Fruit fly (Drosophila melanogaster): ENCODE results near the gene RhoL.
A peak's percentile ranks its signal among the peaks of the same experiment; 100 is the strongest.

Gene RhoL

DNA sequence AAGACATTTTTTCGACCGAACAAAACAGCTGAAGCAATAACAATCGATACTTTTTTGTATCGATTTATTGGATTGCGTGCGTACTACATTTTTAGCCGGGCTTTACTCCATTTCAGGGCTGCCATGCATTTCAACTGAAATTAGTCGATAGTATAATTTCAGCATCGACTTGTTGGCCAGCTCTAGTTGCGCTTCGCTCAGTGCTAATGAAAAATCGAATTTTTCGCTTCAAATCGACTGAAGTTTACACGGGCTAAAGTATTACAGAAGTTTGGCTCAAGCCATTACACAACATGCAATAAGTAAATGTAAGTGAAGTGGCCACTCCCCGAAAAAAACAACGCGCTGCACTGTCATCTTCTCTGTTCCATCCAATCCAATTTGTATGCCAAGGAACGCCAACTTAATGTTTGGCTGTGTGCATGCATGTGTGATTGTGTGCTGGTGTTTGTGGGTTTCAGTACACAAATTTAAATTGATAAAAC lies 13.5 kb upstream of the RhoL start, which contains the start of the genes mRpL47, CG8176 and Kdm3 (continued):
- TF ChIP-seq CG9876 (GFP tag; optimal IDR thresholded peaks at IDR 0.05): peak; percentile 86
- TF ChIP-seq fu2 (GFP tag; optimal IDR thresholded peaks at IDR 0.05): peak; percentile 69
- TF ChIP-seq tap (tag; optimal IDR thresholded peaks at IDR 0.05): peak; percentile 24
- no peak for TF ChIP-seq ara (GFP tag; IDR thresholded peaks at IDR 0.05)
- peak; percentile 81 for TF ChIP-seq CG9797 (GFP tag; optimal IDR thresholded peaks at IDR 0.05)
- no peak for TF ChIP-seq cwo (GFP tag; optimal IDR thresholded peaks at IDR 0.05)
- TF ChIP-seq CG7987 (GFP tag; optimal IDR thresholded peaks at IDR 0.05): peak; percentile 76
- TF ChIP-seq sisA (GFP tag; IDR thresholded peaks at IDR 0.05): no peak
- TF ChIP-seq Vsx1 (GFP tag; optimal IDR thresholded peaks at IDR 0.05): no peak
- TF ChIP-seq ftz-f1 (GFP tag; optimal IDR thresholded peaks at IDR 0.05): peak; percentile 26
- TF ChIP-seq lilli (GFP tag; optimal IDR thresholded peaks at IDR 0.05): peak; percentile 85
- no peak for TF ChIP-seq Mrtf (GFP tag; IDR thresholded peaks at IDR 0.05)
- peak; percentile 51 for TF ChIP-seq sqz (GFP tag; optimal IDR thresholded peaks at IDR 0.05)
- no peak for TF ChIP-seq CG6683 (GFP tag; optimal IDR thresholded peaks at IDR 0.05)
- peak; percentile 68 for TF ChIP-seq CG30020 (tag; optimal IDR thresholded peaks at IDR 0.05)
- no peak for TF ChIP-seq crol (GFP tag; IDR thresholded peaks at IDR 0.05)
- TF ChIP-seq lab (GFP tag; optimal IDR thresholded peaks at IDR 0.05): no peak
- TF ChIP-seq CG14860 (GFP tag; IDR thresholded peaks at IDR 0.05; ENCODE audit: partially characterized antibody): no peak
- TF ChIP-seq CG13123 (GFP tag; optimal IDR thresholded peaks at IDR 0.05): peak; percentile 71
- no peak for TF ChIP-seq CG11695 (GFP tag; IDR thresholded peaks at IDR 0.05)
- TF ChIP-seq CG5245 (GFP tag; optimal IDR thresholded peaks at IDR 0.05): peak; percentile 37
- peak; percentile 36 for TF ChIP-seq CG16863 (GFP tag; optimal IDR thresholded peaks at IDR 0.05)
- TF ChIP-seq Dip3 (GFP tag; optimal IDR thresholded peaks at IDR 0.05): peak; percentile 50
- no peak for TF ChIP-seq Hr78 (GFP tag; optimal IDR thresholded peaks at IDR 0.05)
- TF ChIP-seq CG14050 (GFP tag; IDR thresholded peaks at IDR 0.05): no peak
- no peak for TF ChIP-seq CG6689 (GFP tag; IDR thresholded peaks at IDR 0.05)
- no peak for TF ChIP-seq lov (optimal IDR thresholded peaks at IDR 0.05)
- no peak for TF ChIP-seq lov (GFP tag; IDR thresholded peaks at IDR 0.05)
- TF ChIP-seq CG17802 (tag; optimal IDR thresholded peaks at IDR 0.05): peak; percentile 21
- TF ChIP-seq CG10209 (GFP tag; optimal IDR thresholded peaks at IDR 0.05): peak; percentile 15
- peak; percentile 62 for TF ChIP-seq CoRest (tag; optimal IDR thresholded peaks at IDR 0.05)
- TF ChIP-seq CG11696 (GFP tag; IDR thresholded peaks at IDR 0.05): no peak
- TF ChIP-seq MBD-R2 (GFP tag; IDR thresholded peaks at IDR 0.05): no peak
- peak; percentile 74 for TF ChIP-seq sug (tag; optimal IDR thresholded peaks at IDR 0.05)
- TF ChIP-seq zen (tag; optimal IDR thresholded peaks at IDR 0.05): peak; percentile 66
- TF ChIP-seq Pdp1 (GFP tag; optimal IDR thresholded peaks at IDR 0.05): peak; percentile 64 to 97
- peak; percentile 82 for TF ChIP-seq gro (GFP tag; optimal IDR thresholded peaks at IDR 0.05)
- TF ChIP-seq CG7745 (tag; optimal IDR thresholded peaks at IDR 0.05): peak; percentile 55
- peak in 1 of 2 experiments; percentile 13 for TF ChIP-seq bsh (GFP tag; optimal IDR thresholded peaks at IDR 0.05)
- TF ChIP-seq Deaf1 (tag; optimal IDR thresholded peaks at IDR 0.05): peak; percentile 40
- TF ChIP-seq bowl (GFP tag; IDR thresholded peaks at IDR 0.05): no peak
- no peak for TF ChIP-seq otp (GFP tag; IDR thresholded peaks at IDR 0.05)
- TF ChIP-seq tio (GFP tag; optimal IDR thresholded peaks at IDR 0.05): no peak
- peak; percentile 53 to 60 for TF ChIP-seq chif (GFP tag; optimal IDR thresholded peaks at IDR 0.05)
- TF ChIP-seq ato (GFP tag; IDR thresholded peaks at IDR 0.05; ENCODE audit: partially characterized antibody): no peak
- peak; percentile 72 for TF ChIP-seq CG7786 (GFP tag; optimal IDR thresholded peaks at IDR 0.05)
- peak; percentile 58 for TF ChIP-seq schlank (tag; optimal IDR thresholded peaks at IDR 0.05)
- TF ChIP-seq gfzf (GFP tag; optimal IDR thresholded peaks at IDR 0.05): peak; percentile 67
- peak; percentile 28 for TF ChIP-seq twi (tag; optimal IDR thresholded peaks at IDR 0.05)
- TF ChIP-seq mirr (GFP tag; optimal IDR thresholded peaks at IDR 0.05): peak; percentile 55
